Worm (Caenorhabditis elegans) whole organism, mixed stage, embryonic: ENCODE data around the gene pdtf-1.

Source experiments
- bed-3 ChIP-seq: fragments of 200-800 bp; sonication (Bioruptor generic); optimal IDR thresholded peaks from 3 replicates; lab custom pipeline; 2018; ENCODE audit warnings: mild to moderate bottlenecking, missing genetic modification characterization, moderate library complexity, missing compliant biosample characterization
- blmp-1 ChIP-seq: fragments of 150-350 bp; optimal IDR thresholded peaks from 2 replicates; lab custom pipeline; 2014; ENCODE audit warnings: missing biosample characterization, missing genetic modification characterization
- ceh-39 ChIP-seq: fragments of 150-350 bp; optimal IDR thresholded peaks from 2 replicates; lab custom pipeline; 2014; ENCODE audit warnings: missing biosample characterization, missing genetic modification characterization
- ceh-83 ChIP-seq: fragments of 200-800 bp; sonication (Bioruptor generic); optimal IDR thresholded peaks from 2 replicates; lab custom pipeline; 2018; ENCODE audit warnings: mild to moderate bottlenecking, missing genetic modification characterization, missing compliant biosample characterization
- ces-1 ChIP-seq: fragments of 150-350 bp; optimal IDR thresholded peaks from 2 replicates; lab custom pipeline; 2014; ENCODE audit warnings: missing biosample characterization, missing genetic modification reagents, missing genetic modification characterization
- cnd-1 ChIP-seq: fragments of 200-800 bp; sonication (Bioruptor generic); optimal IDR thresholded peaks from 2 replicates; lab custom pipeline; 2018; ENCODE audit warnings: mild to moderate bottlenecking, missing genetic modification characterization, missing compliant biosample characterization
- drap-1 ChIP-seq: fragments of 200-800 bp; sonication (Bioruptor generic); optimal IDR thresholded peaks from 3 replicates; lab custom pipeline; 2018; ENCODE audit warnings: mild to moderate bottlenecking, missing genetic modification characterization, missing compliant biosample characterization
- elt-1 ChIP-seq: sonication (generic microtip); optimal IDR thresholded peaks from 2 replicates; lab custom pipeline; 2017; ENCODE audit warnings: missing genetic modification characterization, mild to moderate bottlenecking, missing compliant biosample characterization, antibody characterized with exemption, moderate library complexity, borderline replicate concordance; ENCODE audit not compliant: insufficient read depth
- flh-1 ChIP-seq: fragments of 200-800 bp; sonication (Bioruptor generic); optimal IDR thresholded peaks from 2 replicates; lab custom pipeline; 2018; ENCODE audit warnings: mild to moderate bottlenecking, missing genetic modification characterization, moderate library complexity, missing compliant biosample characterization
- ham-2 ChIP-seq: fragments of 200-800 bp; sonication (Bioruptor generic); optimal IDR thresholded peaks from 2 replicates; lab custom pipeline; 2018; ENCODE audit warnings: mild to moderate bottlenecking, missing genetic modification characterization, missing compliant biosample characterization
- hlh-1 ChIP-seq: fragments of 150-350 bp; optimal IDR thresholded peaks from 2 replicates; lab custom pipeline; 2014; ENCODE audit warnings: missing biosample characterization, missing genetic modification reagents, missing genetic modification characterization
- lin-13 ChIP-seq: fragments of 150-350 bp; optimal IDR thresholded peaks from 2 replicates; lab custom pipeline; 2014; ENCODE audit warnings: missing biosample characterization, missing genetic modification characterization
- lin-32 ChIP-seq: fragments of 200-800 bp; sonication (Bioruptor generic); optimal IDR thresholded peaks from 2 replicates; lab custom pipeline; 2018; ENCODE audit warnings: mild to moderate bottlenecking, missing genetic modification characterization, missing compliant biosample characterization
- lsy-2 ChIP-seq: fragments of 150-350 bp; optimal IDR thresholded peaks from 2 replicates; lab custom pipeline; 2014; ENCODE audit warnings: missing biosample characterization, missing genetic modification characterization
- mep-1 ChIP-seq: fragments of 150-350 bp; optimal IDR thresholded peaks from 2 replicates; lab custom pipeline; 2017; ENCODE audit warnings: missing biosample characterization, missing genetic modification reagents, missing genetic modification characterization, inconsistent platforms
- mls-2 ChIP-seq: sonication (generic microtip); optimal IDR thresholded peaks from 2 replicates; lab custom pipeline; 2016; ENCODE audit warnings: mild to moderate bottlenecking, missing genetic modification characterization, moderate library complexity, missing compliant biosample characterization
- nhr-2 ChIP-seq: fragments of 150-350 bp; optimal IDR thresholded peaks from 2 replicates; lab custom pipeline; 2014; ENCODE audit warnings: missing biosample characterization, missing genetic modification characterization
- nhr-237 ChIP-seq: fragments of 150-350 bp; optimal IDR thresholded peaks from 2 replicates; lab custom pipeline; 2014; ENCODE audit warnings: missing biosample characterization, missing genetic modification characterization
- nhr-28 ChIP-seq: fragments of 150-350 bp; optimal IDR thresholded peaks from 2 replicates; lab custom pipeline; 2014; ENCODE audit warnings: missing biosample characterization, missing genetic modification characterization
- nhr-76 ChIP-seq: sonication (generic microtip); optimal IDR thresholded peaks from 2 replicates; lab custom pipeline; 2017; ENCODE audit warnings: missing biosample characterization, missing genetic modification characterization
- pha-4 ChIP-seq: fragments of 150-350 bp; optimal IDR thresholded peaks from 2 replicates; lab custom pipeline; 2018; ENCODE audit warnings: missing biosample characterization, missing genetic modification reagents, missing genetic modification characterization
- snpc-4 ChIP-seq: fragments of 150-350 bp; optimal IDR thresholded peaks from 2 replicates; lab custom pipeline; 2014; ENCODE audit warnings: missing biosample characterization, missing genetic modification characterization
- sptf-1 ChIP-seq: sonication (generic microtip); optimal IDR thresholded peaks from 2 replicates; lab custom pipeline; 2017; ENCODE audit warnings: mild to moderate bottlenecking, missing genetic modification characterization, moderate library complexity, missing compliant biosample characterization
- tbx-8 ChIP-seq: fragments of 200-800 bp; sonication (Bioruptor generic); optimal IDR thresholded peaks from 2 replicates; lab custom pipeline; 2018; ENCODE audit warnings: mild to moderate bottlenecking, missing genetic modification characterization, moderate library complexity, missing compliant biosample characterization
- unc-120 ChIP-seq: sonication (generic microtip); optimal IDR thresholded peaks from 2 replicates; lab custom pipeline; 2017; ENCODE audit warnings: missing genetic modification characterization, missing compliant biosample characterization; ENCODE audit not compliant: poor library complexity, severe bottlenecking
- unc-39 ChIP-seq: fragments of 150-350 bp; optimal IDR thresholded peaks from 2 replicates; lab custom pipeline; 2014; ENCODE audit warnings: missing biosample characterization, missing genetic modification characterization
- unc-62 ChIP-seq: fragments of 150-350 bp; optimal IDR thresholded peaks from 2 replicates; lab custom pipeline; 2014; ENCODE audit warnings: missing biosample characterization, missing genetic modification reagents, missing genetic modification characterization
- zip-8 ChIP-seq: fragments of 150-350 bp; optimal IDR thresholded peaks from 2 replicates; lab custom pipeline; 2014; ENCODE audit warnings: missing biosample characterization, missing genetic modification characterization
- ztf-11 ChIP-seq: fragments of 150-350 bp; optimal IDR thresholded peaks from 2 replicates; lab custom pipeline; 2014; ENCODE audit warnings: missing biosample characterization, missing genetic modification characterization

pdtf-1 gene

ce11 chrIV:8394105-8394504, 38.7 kb upstream of the pdtf-1 start, which contains the start of gene D2096.11:
D2096.11 (minus strand) TSS chrIV:8394205.
- TF ChIP-seq tbx-8 (GFP tag; lab: Kevin White, UChicago), result no peak
- TF ChIP-seq cnd-1 (tag; lab: Kevin White, UChicago), result no peak
- no peak for TF ChIP-seq pha-4
- no peak for TF ChIP-seq nhr-2 (tag; lab: Kevin White, UChicago)
- TF ChIP-seq elt-1 (tag; lab: Kevin White, UChicago), result no peak

ce11 chrIV:8396348-8396747, 36.5 kb upstream of the pdtf-1 start, which contains the start of gene timm-17B.2:
timm-17B.2 (plus strand) TSS chrIV:8396648.
- no peak for TF ChIP-seq lin-13
- TF ChIP-seq nhr-237 (tag; lab: Kevin White, UChicago), result no peak
- no peak for TF ChIP-seq mls-2 (tag; lab: Kevin White, UChicago)
- TF ChIP-seq tbx-8 (GFP tag; lab: Kevin White, UChicago), result no peak
- no peak for TF ChIP-seq nhr-28 (tag; lab: Kevin White, UChicago)
- no peak for TF ChIP-seq snpc-4 (tag; lab: Kevin White, UChicago)
- TF ChIP-seq pha-4, result no peak
- no peak for TF ChIP-seq sptf-1 (tag; lab: Kevin White, UChicago)
- TF ChIP-seq ceh-39 (tag; lab: Kevin White, UChicago), result no peak
- TF ChIP-seq cnd-1 (tag; lab: Kevin White, UChicago), result no peak
- no peak for TF ChIP-seq unc-39
- no peak for TF ChIP-seq blmp-1 (tag; lab: Kevin White, UChicago)
- no peak for TF ChIP-seq lsy-2 (tag; lab: Kevin White, UChicago)
- no peak for TF ChIP-seq elt-1 (tag; lab: Kevin White, UChicago)
- no peak for TF ChIP-seq hlh-1 (tag; lab: Kevin White, UChicago)
- no peak for TF ChIP-seq drap-1 (GFP tag; lab: Kevin White, UChicago)
- TF ChIP-seq bed-3 (GFP tag; lab: Kevin White, UChicago), result no peak

ce11 chrIV:8397814-8398213, 35.0 kb upstream of the pdtf-1 start:
- TF ChIP-seq ceh-83 (GFP tag; lab: Kevin White, UChicago) (no peak), bed-3 (GFP tag; lab: Kevin White, UChicago) (no peak), cnd-1 (tag; lab: Kevin White, UChicago) (no peak), drap-1 (GFP tag; lab: Kevin White, UChicago) (no peak), tbx-8 (GFP tag; lab: Kevin White, UChicago) (no peak), mep-1 (tag; lab: Kevin White, UChicago) (no peak), nhr-76 (no peak), nhr-28 (tag; lab: Kevin White, UChicago) (no peak), snpc-4 (tag; lab: Kevin White, UChicago) (no peak), lin-32 (no peak), lsy-2 (tag; lab: Kevin White, UChicago) (no peak), sptf-1 (tag; lab: Kevin White, UChicago) (no peak), elt-1 (tag; lab: Kevin White, UChicago) (no peak), ztf-11 (tag; lab: Kevin White, UChicago) (no peak), pha-4 (no peak)

- TF ChIP-seq mep-1 (tag; lab: Kevin White, UChicago), result no peak
- TF ChIP-seq lsy-2 (tag; lab: Kevin White, UChicago), result no peak
- TF ChIP-seq tbx-8 (GFP tag; lab: Kevin White, UChicago), result no peak
- no peak for TF ChIP-seq nhr-28 (tag; lab: Kevin White, UChicago)
- no peak for TF ChIP-seq ham-2 (GFP tag; lab: Kevin White, UChicago)
- no peak for TF ChIP-seq zip-8 (tag; lab: Kevin White, UChicago)
- no peak for TF ChIP-seq nhr-2 (tag; lab: Kevin White, UChicago)
- TF ChIP-seq unc-62, result no peak
- TF ChIP-seq nhr-237 (tag; lab: Kevin White, UChicago), result no peak
- TF ChIP-seq lin-32, result no peak
- no peak for TF ChIP-seq ceh-39 (tag; lab: Kevin White, UChicago)
- TF ChIP-seq ztf-11 (tag; lab: Kevin White, UChicago), result no peak
- TF ChIP-seq sptf-1 (tag; lab: Kevin White, UChicago), result no peak
- TF ChIP-seq mls-2 (tag; lab: Kevin White, UChicago), result no peak
- TF ChIP-seq unc-39, result no peak
- no peak for TF ChIP-seq ces-1 (GFP tag; lab: Kevin White, UChicago)
- TF ChIP-seq unc-120 (tag; lab: Kevin White, UChicago), result no peak
- no peak for TF ChIP-seq flh-1 (GFP tag; lab: Kevin White, UChicago)
- TF ChIP-seq blmp-1 (tag; lab: Kevin White, UChicago), result no peak
- TF ChIP-seq, all 35 proteins: peak for 0
These were observed 11.9 kb upstream of the pdtf-1 start, which contains the start of gene M116.5 for ce11 chrIV:8420961-8421360. M116.5 (minus strand) TSS chrIV:8421061.
